Worm (Caenorhabditis elegans): ENCODE results near the gene nspc-14.

- TF ChIP-seq unc-130 (GFP tag; optimal IDR thresholded peaks at IDR 0.05) (no peak), rec-8 (tag; optimal IDR thresholded peaks at IDR 0.05) (no peak), dpff-1 (tag; optimal IDR thresholded peaks at IDR 0.05) (no peak), snpc-4 (GFP tag; optimal IDR thresholded peaks at IDR 0.05) (no peak), snpc-4 (tag; optimal IDR thresholded peaks at IDR 0.05) (no peak), nhr-90 (tag; optimal IDR thresholded peaks at IDR 0.05) (no peak), madf-8 (GFP tag; conservative IDR thresholded peaks at IDR 0.05) (no peak; the same call in none of the 2 replicates)
These were observed 45.1 kb downstream of the nspc-14 start for ce11 chrX:12313779-12314178.
